Fruit fly (Drosophila melanogaster) whole organism, embryonic: ENCODE data around the gene Acat1.

ENCODE experiments used
- Atf3 ChIP-seq: fragments of 200-800 bp; sonication (Bioruptor generic); optimal IDR thresholded peaks from 3 replicates; lab custom pipeline; 2016; ENCODE audit warnings: missing biosample characterization, missing genetic modification characterization
- B-H1 ChIP-seq: fragments of 200-800 bp; sonication (Bioruptor generic); IDR thresholded peaks from 3 replicates; pipeline ENCODE4 v1.3.6; 2022; ENCODE audit warnings: missing biosample characterization, missing genetic modification characterization
- CG11504 ChIP-seq: fragments of 200-800 bp; sonication (Bioruptor generic); optimal IDR thresholded peaks from 3 replicates; lab custom pipeline; 2019; ENCODE audit warnings: missing biosample characterization, mild to moderate bottlenecking, missing genetic modification characterization, moderate library complexity
- CG11696 ChIP-seq: fragments of 200-800 bp; sonication (Bioruptor generic); IDR thresholded peaks from 2 replicates; pipeline ENCODE4 v1.3.6; 2022; ENCODE audit warnings: missing biosample characterization, missing genetic modification characterization
- CG17829 ChIP-seq: fragments of 200-800 bp; optimal IDR thresholded peaks from 2 replicates; lab custom pipeline; 2019; ENCODE audit warnings: missing biosample characterization, mild to moderate bottlenecking, missing genetic modification characterization, moderate library complexity
- CG2678 ChIP-seq: fragments of 200-800 bp; sonication (Bioruptor generic); optimal IDR thresholded peaks from 3 replicates; lab custom pipeline; 2019; ENCODE audit warnings: missing biosample characterization, mild to moderate bottlenecking, missing genetic modification characterization, moderate library complexity
- CG32767 ChIP-seq: fragments of 200-800 bp; sonication (Bioruptor generic); IDR thresholded peaks from 2 replicates; pipeline ENCODE4 v1.3.6; 2022; ENCODE audit warnings: missing biosample characterization, missing genetic modification characterization
- CG42726 ChIP-seq: fragments of 200-800 bp; sonication (Bioruptor generic); IDR thresholded peaks from 2 replicates; pipeline ENCODE4 v1.3.6; 2022; ENCODE audit warnings: missing biosample characterization, missing genetic modification characterization; ENCODE audit not compliant: partially characterized antibody
- CG43689 ChIP-seq: fragments of 200-800 bp; sonication (Bioruptor generic); IDR thresholded peaks from 2 replicates; pipeline ENCODE4 v1.3.6; 2022; ENCODE audit warnings: missing biosample characterization, missing genetic modification characterization
- CG4424 ChIP-seq: fragments of 200-800 bp; sonication (Bioruptor generic); optimal IDR thresholded peaks from 3 replicates; lab custom pipeline; 2016; ENCODE audit warnings: missing biosample characterization, missing genetic modification characterization
- CG6254 ChIP-seq: fragments of 200-800 bp; sonication (Bioruptor generic); optimal IDR thresholded peaks from 3 replicates; lab custom pipeline; 2017; ENCODE audit warnings: mild to moderate bottlenecking, missing biosample characterization, missing genetic modification reagents, missing genetic modification characterization
- CG6272 ChIP-seq: fragments of 200-800 bp; sonication (Bioruptor generic); IDR thresholded peaks from 2 replicates; pipeline ENCODE4 v1.3.6; 2022; ENCODE audit warnings: missing biosample characterization, missing genetic modification characterization
- CG7928 ChIP-seq: fragments of 200-800 bp; sonication (Bioruptor generic); optimal IDR thresholded peaks from 2 replicates; lab custom pipeline; 2017; ENCODE audit warnings: missing biosample characterization, mild to moderate bottlenecking, missing genetic modification characterization
- CG8478 ChIP-seq: fragments of >200 bp; optimal IDR thresholded peaks from 2 replicates; lab custom pipeline; 2018
- CG9797 ChIP-seq: fragments of 200-800 bp; sonication (Bioruptor generic); optimal IDR thresholded peaks from 3 replicates; lab custom pipeline; 2018; ENCODE audit warnings: missing biosample characterization, mild to moderate bottlenecking, missing genetic modification characterization
- Dek ChIP-seq: fragments of 200-800 bp; sonication (Bioruptor generic); optimal IDR thresholded peaks from 3 replicates; lab custom pipeline; 2019; ENCODE audit warnings: missing biosample characterization, mild to moderate bottlenecking, missing genetic modification characterization, moderate library complexity
- Dref ChIP-seq: fragments of 200-800 bp; sonication (Bioruptor generic); IDR thresholded peaks from 2 replicates; pipeline ENCODE4 v1.3.6; 2022; ENCODE audit warnings: missing biosample characterization, missing genetic modification characterization
- E2f2 ChIP-seq: fragments of 200-800 bp; sonication (Bioruptor generic); IDR thresholded peaks from 2 replicates; pipeline ENCODE4 v1.3.6; 2022; ENCODE audit warnings: missing biosample characterization, missing genetic modification characterization
- Gug ChIP-seq: fragments of 200-800 bp; sonication (Bioruptor generic); IDR thresholded peaks from 4 replicates; pipeline ENCODE4 v1.3.6; 2022; ENCODE audit warnings: missing biosample characterization, missing genetic modification characterization
- HmgD ChIP-seq: fragments of 200-800 bp; sonication (Bioruptor generic); optimal IDR thresholded peaks from 3 replicates; lab custom pipeline; 2016; ENCODE audit warnings: missing biosample characterization, missing genetic modification characterization
- Lim3 ChIP-seq: fragments of 200-800 bp; sonication (Bioruptor generic); IDR thresholded peaks from 2 replicates; pipeline ENCODE4 v1.3.6; 2022; ENCODE audit warnings: missing biosample characterization, missing genetic modification characterization
- Med ChIP-seq: fragments of 200-800 bp; sonication (Bioruptor generic); peaks from one replicate; lab custom pipeline; 2016; ENCODE audit warnings: missing biosample characterization, missing genetic modification characterization, mild to moderate bottlenecking, inconsistent platforms, moderate library complexity
- Neu2 ChIP-seq: fragments of 200-800 bp; sonication (Bioruptor generic); optimal IDR thresholded peaks from 3 replicates; lab custom pipeline; 2016; ENCODE audit warnings: missing biosample characterization, missing genetic modification characterization, borderline replicate concordance
- Nf-YA ChIP-seq: fragments of 200-800 bp; sonication (Bioruptor generic); IDR thresholded peaks from 2 replicates; pipeline ENCODE4 v1.3.6; 2022; ENCODE audit warnings: missing biosample characterization, missing genetic modification characterization
- Nf-YB ChIP-seq: fragments of 200-800 bp; sonication (Bioruptor generic); optimal IDR thresholded peaks from 3 replicates; lab custom pipeline; 2019; ENCODE audit warnings: missing biosample characterization, mild to moderate bottlenecking, missing genetic modification characterization, moderate library complexity
- Nf-YC ChIP-seq: fragments of 200-800 bp; optimal IDR thresholded peaks from 3 replicates; lab custom pipeline; 2019; ENCODE audit warnings: missing biosample characterization, mild to moderate bottlenecking, missing genetic modification characterization, moderate library complexity
- Ravus ChIP-seq: fragments of 200-800 bp; sonication (Bioruptor generic); IDR thresholded peaks from 2 replicates; pipeline ENCODE4 v1.3.6; 2022; ENCODE audit warnings: missing biosample characterization, missing genetic modification characterization
- Stat92E ChIP-seq, 3 experiments: fragments of >200 bp in 2 of 3; fragments of 200-800 bp in 1 of 3; sonication (Bioruptor generic) in 1 of 3; optimal IDR thresholded peaks; 2 replicates each; lab custom pipeline; 2017 to 2019; ENCODE audit warnings: missing biosample characterization in 3 of 3, missing genetic modification characterization in 3 of 3, mild to moderate bottlenecking in 1 of 3, moderate library complexity in 1 of 3
- az2 ChIP-seq: fragments of 200-800 bp; sonication (Bioruptor generic); optimal IDR thresholded peaks from 3 replicates; lab custom pipeline; 2016; ENCODE audit warnings: missing biosample characterization, missing genetic modification characterization
- corto ChIP-seq: fragments of 200-800 bp; sonication (Bioruptor generic); optimal IDR thresholded peaks from 2 replicates; lab custom pipeline; 2016; ENCODE audit warnings: missing biosample characterization, mild to moderate bottlenecking, missing genetic modification characterization, moderate library complexity
- croc ChIP-seq: fragments of 200-800 bp; sonication (Bioruptor generic); conservative IDR thresholded peaks from 3 replicates; pipeline ENCODE4 v1.3.6; 2022; ENCODE audit warnings: missing biosample characterization, missing genetic modification characterization
- crp ChIP-seq, 2 experiments: fragments of 200-800 bp; sonication (Bioruptor generic); optimal IDR thresholded peaks; 2 replicates in 1 of 2; 3 replicates in 1 of 2; lab custom pipeline; 2017; ENCODE audit warnings: missing biosample characterization in 2 of 2, missing genetic modification characterization in 2 of 2, mild to moderate bottlenecking in 1 of 2, moderate library complexity in 1 of 2
- emc ChIP-seq: fragments of 200-800 bp; sonication (Bioruptor generic); optimal IDR thresholded peaks from 2 replicates; lab custom pipeline; 2016; ENCODE audit warnings: missing biosample characterization, missing genetic modification characterization
- ewg ChIP-seq: fragments of 200-800 bp; sonication (Bioruptor generic); optimal IDR thresholded peaks from 3 replicates; lab custom pipeline; 2017; ENCODE audit warnings: mild to moderate bottlenecking, missing biosample characterization, missing genetic modification reagents, missing genetic modification characterization
- exex ChIP-seq: fragments of 200-800 bp; sonication (Bioruptor generic); optimal IDR thresholded peaks from 4 replicates; lab custom pipeline; 2018; ENCODE audit warnings: missing biosample characterization, mild to moderate bottlenecking, missing genetic modification characterization, moderate library complexity
- gsb-n ChIP-seq: fragments of 200-800 bp; sonication (Bioruptor generic); optimal IDR thresholded peaks from 3 replicates; lab custom pipeline; 2018; ENCODE audit warnings: missing biosample characterization, mild to moderate bottlenecking, missing genetic modification characterization
- ken ChIP-seq: fragments of 200-800 bp; sonication (Bioruptor generic); IDR thresholded peaks from 3 replicates; pipeline ENCODE4 v1.3.6; 2022; ENCODE audit warnings: missing biosample characterization, missing genetic modification characterization
- lab ChIP-seq: fragments of 200-800 bp; sonication (Bioruptor generic); optimal IDR thresholded peaks from 3 replicates; lab custom pipeline; 2017; ENCODE audit warnings: missing biosample characterization, missing genetic modification characterization, mild to moderate bottlenecking, moderate library complexity, missing genetic modification reagents
- lola ChIP-seq, 3 experiments: fragments of >200 bp in 2 of 3; fragments of 200-800 bp in 1 of 3; sonication (Bioruptor generic) in 1 of 3; optimal IDR thresholded peaks; 2 replicates each; lab custom pipeline; 2017 to 2019; ENCODE audit warnings: missing biosample characterization in 3 of 3, missing genetic modification characterization in 3 of 3, mild to moderate bottlenecking in 1 of 3, moderate library complexity in 1 of 3
- peb ChIP-seq: fragments of 200-800 bp; sonication (Bioruptor generic); IDR thresholded peaks from 2 replicates; pipeline ENCODE4 v1.3.6; 2022; ENCODE audit warnings: missing biosample characterization, missing genetic modification characterization
- phol ChIP-seq: fragments of 200-800 bp; sonication (Bioruptor generic); optimal IDR thresholded peaks from 3 replicates; lab custom pipeline; 2018; ENCODE audit warnings: missing biosample characterization, mild to moderate bottlenecking, missing genetic modification characterization, moderate library complexity
- sima ChIP-seq: fragments of 200-800 bp; sonication (Bioruptor generic); optimal IDR thresholded peaks from 2 replicates; lab custom pipeline; 2016; ENCODE audit warnings: missing biosample characterization, missing genetic modification characterization
- sr ChIP-seq: fragments of 200-800 bp; sonication (Bioruptor generic); IDR thresholded peaks from 3 replicates; pipeline ENCODE4 v1.3.6; 2022; ENCODE audit warnings: missing biosample characterization, missing genetic modification characterization
- ssp ChIP-seq: fragments of 200-800 bp; sonication (Bioruptor generic); IDR thresholded peaks from 2 replicates; pipeline ENCODE4 v1.3.6; 2022; ENCODE audit warnings: missing biosample characterization, missing genetic modification characterization
- tio ChIP-seq: fragments of 200-800 bp; sonication (Bioruptor generic); optimal IDR thresholded peaks from 2 replicates; lab custom pipeline; 2017; ENCODE audit warnings: missing biosample characterization, missing genetic modification characterization, inconsistent platforms
- unpg ChIP-seq: fragments of 200-800 bp; sonication (Bioruptor generic); optimal IDR thresholded peaks from 3 replicates; lab custom pipeline; 2018; ENCODE audit warnings: missing biosample characterization, mild to moderate bottlenecking, missing genetic modification characterization, moderate library complexity
- zfh2 ChIP-seq: fragments of 200-800 bp; sonication (Bioruptor generic); optimal IDR thresholded peaks from 2 replicates; lab custom pipeline; 2016; ENCODE audit warnings: missing biosample characterization, missing genetic modification characterization

Gene Acat1

dm6 chrX:7935798-7936572 lies 47.4 kb upstream of the Acat1 start, which contains the start of gene Ubr3 (continued):
- TF ChIP-seq Stat92E (GFP tag; optimal IDR thresholded peaks at IDR 0.05; lab: Kevin White, UChicago), result no peak
- no peak for TF ChIP-seq emc (GFP tag; lab: Kevin White, UChicago)
- no peak for TF ChIP-seq ken
- TF ChIP-seq CG43689 (GFP tag; lab: Robert Waterston, UW), result no peak
- no peak for TF ChIP-seq Lim3 (GFP tag; lab: Robert Waterston, UW)
- TF ChIP-seq Nf-YC (tag; lab: Kevin White, UChicago), result peak; percentile 57
- no peak for TF ChIP-seq ewg (GFP tag; lab: Kevin White, UChicago)
- TF ChIP-seq, all 482 proteins: peak for 123

dm6 chrX:7934679-7935078 lies 46.1 kb upstream of the Acat1 start, which contains the start of gene RpS14b:
Gene RpS14b, plus strand, starts transcription at chrX:7934898.
- peak; percentile 41; the same call in 1 of the 2 replicates for TF ChIP-seq CG6272
- peak; percentile 48 for TF ChIP-seq HmgD (GFP tag; lab: Kevin White, UChicago)
- TF ChIP-seq CG9797 (GFP tag; lab: Kevin White, UChicago), result peak; percentile 48
- TF ChIP-seq peb, result no peak
- TF ChIP-seq Dref (GFP tag; lab: Robert Waterston, UW), result peak; percentile 88
- TF ChIP-seq sr (GFP tag; lab: Robert Waterston, UW), result peak; percentile 67
- TF ChIP-seq corto (GFP tag; lab: Kevin White, UChicago), result no peak
- TF ChIP-seq unpg (GFP tag; lab: Kevin White, UChicago), result peak; percentile 51
- peak; percentile 60 for TF ChIP-seq zfh2
- peak; percentile 87 for TF ChIP-seq lab (GFP tag; lab: Kevin White, UChicago)
- TF ChIP-seq CG17829 (tag; lab: Kevin White, UChicago), result peak; percentile 24
- TF ChIP-seq CG32767 (GFP tag; lab: Robert Waterston, UW), result peak; percentile 51; the same call in 1 of the 2 replicates
- peak; percentile 59 for TF ChIP-seq phol (tag; lab: Kevin White, UChicago)
- TF ChIP-seq tio (GFP tag; lab: Kevin White, UChicago), result no peak
- TF ChIP-seq ssp, result peak; percentile 58
- TF ChIP-seq Atf3 (GFP tag; lab: Kevin White, UChicago), result peak; percentile 52
- TF ChIP-seq CG2678 (tag; lab: Kevin White, UChicago), result peak; percentile 31
- TF ChIP-seq Nf-YA, result no peak
- no peak for TF ChIP-seq exex (tag; lab: Kevin White, UChicago)
- peak; percentile 96 for TF ChIP-seq Med (GFP tag; lab: Kevin White, UChicago)
- TF ChIP-seq CG11696 (GFP tag; lab: Robert Waterston, UW), result peak; percentile 35; the same call in 1 of the 2 replicates
- TF ChIP-seq CG4424 (GFP tag; lab: Kevin White, UChicago), result peak; percentile 29
- TF ChIP-seq CG42726 (GFP tag; lab: Robert Waterston, UW), result peak; percentile 70; the same call in 1 of the 2 replicates
- TF ChIP-seq E2f2 (GFP tag; lab: Robert Waterston, UW), result peak; percentile 60
- TF ChIP-seq CG6254, result no peak
- TF ChIP-seq gsb-n (tag; lab: Kevin White, UChicago), result peak; percentile 10
- peak in 1 of 2 experiments; percentile 80 for TF ChIP-seq crp (GFP tag; optimal IDR thresholded peaks at IDR 0.05; lab: Kevin White, UChicago)
- peak; percentile 40; the same call in 1 of the 4 replicates for TF ChIP-seq Gug (GFP tag; lab: Robert Waterston, UW)
- peak; percentile 58 for TF ChIP-seq Nf-YB (GFP tag; lab: Kevin White, UChicago)
- no peak for TF ChIP-seq az2 (GFP tag; lab: Kevin White, UChicago)
- no peak for TF ChIP-seq croc (GFP tag; lab: Robert Waterston, UW)
- no peak for TF ChIP-seq sima (GFP tag; lab: Kevin White, UChicago)
- peak; percentile 6 for TF ChIP-seq Dek (tag; lab: Kevin White, UChicago)
- peak; percentile 44 for TF ChIP-seq CG11504 (tag; lab: Kevin White, UChicago)
- no peak for TF ChIP-seq B-H1 (GFP tag; lab: Robert Waterston, UW)
- TF ChIP-seq CG7928 (GFP tag; lab: Kevin White, UChicago), result no peak
- TF ChIP-seq lola (GFP tag; optimal IDR thresholded peaks at IDR 0.05; lab: Kevin White, UChicago), result no peak
- TF ChIP-seq Neu2 (GFP tag; lab: Kevin White, UChicago), result no peak
- no peak for TF ChIP-seq CG8478
- TF ChIP-seq Ravus, result no peak
